Fruit fly (Drosophila melanogaster): ENCODE results near the gene armi.

DNA sequence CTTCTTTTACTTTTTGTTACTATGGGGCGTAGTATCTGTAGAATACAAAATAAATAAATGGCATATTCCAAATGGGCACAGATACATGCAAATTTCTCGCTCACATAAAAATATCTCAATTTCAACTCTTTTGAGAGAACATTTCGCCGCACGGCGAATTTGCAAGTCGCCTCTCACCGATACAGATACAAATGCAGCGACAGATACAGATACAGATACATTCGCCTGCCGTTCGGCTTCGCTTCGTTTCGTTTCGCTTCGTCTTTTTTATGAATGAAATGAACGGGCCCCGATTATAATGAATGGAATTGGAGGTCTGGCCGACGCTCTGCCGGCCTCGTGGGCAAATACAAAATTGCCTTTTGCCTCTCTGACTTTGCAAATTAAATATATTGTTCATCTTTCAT, 40.9 kb upstream of the armi start:
- TF ChIP-seq pdm3 (GFP tag; optimal IDR thresholded peaks at IDR 0.05) (no peak), CG1621 (tag; optimal IDR thresholded peaks at IDR 0.05) (no peak)
